Worm (Caenorhabditis elegans) whole organism, midembryonic: ENCODE measurements around the gene cnc-3.

Experiments
- T22C8.4 ChIP-seq: fragments of 200-800 bp; sonication (Bioruptor generic); IDR thresholded peaks from 2 replicates; pipeline ENCODE4 v1.3.6; 2022; ENCODE audit warnings: missing genetic modification characterization, missing compliant biosample characterization
- cog-1 ChIP-seq: sonication (generic microtip); optimal IDR thresholded peaks from 2 replicates; lab custom pipeline; 2016; ENCODE audit warnings: missing genetic modification characterization, missing compliant biosample characterization
- flt-1 ChIP-seq: fragments of 200-800 bp; sonication (Bioruptor generic); IDR thresholded peaks from 2 replicates; pipeline ENCODE4 v1.3.6; 2022; ENCODE audit warnings: missing genetic modification characterization, missing compliant biosample characterization
- klf-2 ChIP-seq: fragments of 200-800 bp; sonication (Bioruptor generic); conservative IDR thresholded peaks from 2 replicates; pipeline ENCODE4 v1.3.6; 2022; ENCODE audit warnings: missing genetic modification reagents, missing genetic modification characterization, missing compliant biosample characterization
- med-1 ChIP-seq: sonication (generic microtip); optimal IDR thresholded peaks from 2 replicates; lab custom pipeline; 2017; ENCODE audit warnings: missing genetic modification characterization, mild to moderate bottlenecking, missing compliant biosample characterization, antibody characterized with exemption, missing genetic modification reagents; ENCODE audit not compliant: insufficient read depth
- ref-1 ChIP-seq: fragments of 200-800 bp; sonication (Bioruptor generic); conservative IDR thresholded peaks from 2 replicates; pipeline ENCODE4 v1.3.6; 2022; ENCODE audit warnings: missing genetic modification reagents, missing genetic modification characterization, missing compliant biosample characterization
- tab-1 ChIP-seq: fragments of 200-800 bp; sonication (Bioruptor generic); IDR thresholded peaks from 2 replicates; pipeline ENCODE4 v1.3.6; 2022; ENCODE audit warnings: missing genetic modification characterization, missing compliant biosample characterization
- ztf-23 ChIP-seq: fragments of 200-800 bp; sonication (Bioruptor generic); IDR thresholded peaks from 2 replicates; pipeline ENCODE4 v1.3.6; 2022; ENCODE audit warnings: missing genetic modification reagents, missing genetic modification characterization, missing compliant biosample characterization
- ztf-29 ChIP-seq: fragments of 200-800 bp; sonication (Bioruptor generic); IDR thresholded peaks from 2 replicates; pipeline ENCODE4 v1.3.6; 2022; ENCODE audit warnings: missing genetic modification reagents, missing genetic modification characterization, missing compliant biosample characterization

The cnc-3 gene

DNA sequence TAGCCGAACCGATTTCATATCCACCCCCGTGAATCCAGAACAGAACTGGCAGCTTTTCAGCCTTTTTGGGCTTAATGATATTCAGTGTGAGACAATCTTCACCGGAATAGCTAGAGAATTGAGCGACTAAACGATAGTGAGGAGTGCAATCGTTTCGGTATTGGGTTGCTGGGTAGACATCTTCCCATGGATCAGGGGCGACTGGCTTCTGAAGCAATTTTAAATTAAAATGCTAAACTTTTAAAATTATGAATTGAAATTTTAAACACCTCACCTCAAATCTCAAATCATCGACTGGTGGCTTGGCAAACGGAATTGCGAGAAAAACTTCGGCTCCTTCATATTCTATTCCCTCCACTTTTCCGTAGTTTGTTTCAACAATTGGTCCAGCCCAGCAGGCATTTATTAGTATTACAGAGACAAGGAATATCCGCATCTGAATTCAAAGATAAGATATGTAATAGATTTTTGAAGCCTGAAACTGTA is 16.1 kb upstream of the cnc-3 start, which contains the start of gene ges-1:
Gene ges-1 (minus strand): TSS at position 436 of the 486 bp plus-strand sequence.
- TF ChIP-seq ref-1 (GFP tag; lab: Robert Waterston, UW) (no peak), med-1 (GFP tag; lab: Kevin White, UChicago) (no peak), flt-1 (GFP tag; lab: Robert Waterston, UW) (no peak), ztf-23 (GFP tag; lab: Robert Waterston, UW) (no peak), cog-1 (tag; lab: Kevin White, UChicago) (no peak), ztf-29 (GFP tag; lab: Robert Waterston, UW) (no peak), klf-2 (GFP tag; lab: Robert Waterston, UW) (no peak)

DNA sequence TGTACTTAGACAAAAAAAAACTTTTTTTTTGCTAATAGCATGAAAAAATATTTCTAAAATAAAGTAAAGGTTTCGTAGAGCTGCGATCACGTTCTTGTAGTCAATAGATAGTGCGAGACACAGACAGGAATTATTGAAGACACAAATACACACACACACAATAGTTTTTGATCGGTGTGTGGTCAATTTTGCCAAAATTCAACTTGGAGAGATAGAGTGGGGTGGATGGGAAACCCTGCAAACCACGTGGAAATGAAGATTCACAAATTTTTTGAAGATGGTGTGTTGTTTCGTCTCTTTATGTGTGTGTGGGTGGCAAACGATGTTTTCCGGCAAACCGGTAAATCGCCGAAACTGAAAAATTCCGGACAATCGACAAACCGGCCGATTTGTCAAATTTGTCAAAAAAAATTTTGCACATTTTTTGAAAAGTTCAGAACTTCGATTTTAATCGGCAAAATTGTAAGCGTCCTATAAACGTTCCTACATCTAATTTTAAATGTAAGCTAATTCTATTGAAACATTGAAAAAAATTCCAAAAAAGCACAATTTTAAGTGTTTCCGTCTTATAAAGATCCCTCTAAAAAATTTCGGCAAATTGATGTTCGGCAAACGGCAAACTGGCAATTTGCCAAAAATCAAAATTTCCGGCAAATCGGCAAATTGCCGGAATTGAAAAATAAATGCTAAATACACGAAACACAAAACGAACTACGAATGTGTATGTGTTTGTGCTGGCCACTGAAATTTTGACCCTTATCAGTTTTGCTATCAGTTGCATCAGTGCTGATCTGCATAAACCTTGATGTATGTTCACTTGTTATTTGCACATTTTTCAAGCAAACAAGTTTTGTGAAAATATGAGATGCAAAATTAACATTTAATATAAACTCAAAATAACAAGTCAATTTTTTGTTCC is 15.0 kb upstream of the cnc-3 start:
- TF ChIP-seq ref-1 (GFP tag; lab: Robert Waterston, UW) (no peak), T22C8.4 (GFP tag; lab: Robert Waterston, UW) (no peak), med-1 (GFP tag; lab: Kevin White, UChicago) (no peak), klf-2 (GFP tag; lab: Robert Waterston, UW) (no peak), flt-1 (GFP tag; lab: Robert Waterston, UW) (no peak), cog-1 (tag; lab: Kevin White, UChicago) (no peak)

DNA sequence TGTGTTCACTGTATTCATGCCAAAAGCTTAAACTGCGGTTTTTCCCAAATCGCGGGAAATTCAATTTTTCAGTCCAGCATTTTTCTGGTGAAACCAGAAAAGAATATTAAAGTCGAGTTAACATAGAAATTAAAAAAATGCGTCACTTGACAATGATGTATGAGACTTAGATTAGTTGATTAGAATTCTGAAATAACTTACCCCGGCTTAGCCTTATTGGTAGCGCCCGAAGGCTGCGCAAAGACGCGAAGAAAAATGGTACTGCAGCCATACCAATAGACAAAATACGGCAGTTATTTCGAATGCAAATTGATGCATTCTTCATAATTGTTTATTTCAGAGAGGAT is 14.4 kb upstream of the cnc-3 start:
- no peak for TF ChIP-seq ztf-29 (GFP tag; lab: Robert Waterston, UW)
- TF ChIP-seq flt-1 (GFP tag; lab: Robert Waterston, UW): no peak
- no peak for TF ChIP-seq med-1 (GFP tag; lab: Kevin White, UChicago)
- TF ChIP-seq tab-1 (GFP tag; lab: Robert Waterston, UW): no peak
- TF ChIP-seq klf-2 (GFP tag; lab: Robert Waterston, UW): no peak
- TF ChIP-seq ref-1 (GFP tag; lab: Robert Waterston, UW): no peak
- TF ChIP-seq ztf-23 (GFP tag; lab: Robert Waterston, UW): no peak
- TF ChIP-seq cog-1 (tag; lab: Kevin White, UChicago): no peak
- TF ChIP-seq T22C8.4 (GFP tag; lab: Robert Waterston, UW): no peak

DNA sequence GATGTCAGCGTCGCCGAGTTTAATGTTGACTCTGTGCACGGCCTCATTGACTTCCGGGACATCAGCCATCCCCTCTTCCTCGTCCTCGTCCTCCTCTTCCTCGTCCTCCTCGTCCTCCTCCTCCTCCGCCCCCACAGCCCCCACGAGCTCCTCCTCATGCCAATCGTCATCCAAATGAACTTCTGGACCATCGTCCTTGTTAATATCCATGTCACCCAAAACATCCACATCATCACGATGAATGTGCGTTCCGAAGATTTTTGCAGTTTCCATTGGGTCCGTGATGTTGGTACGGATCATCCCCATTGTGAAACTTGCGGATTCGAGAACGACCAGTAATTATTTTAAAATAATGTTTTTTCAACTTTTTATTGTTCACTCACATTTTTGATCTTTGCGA is 13.4 kb upstream of the cnc-3 start:
- TF ChIP-seq ztf-29 (GFP tag; lab: Robert Waterston, UW) (no peak), flt-1 (GFP tag; lab: Robert Waterston, UW) (no peak), klf-2 (GFP tag; lab: Robert Waterston, UW) (no peak), T22C8.4 (GFP tag; lab: Robert Waterston, UW) (no peak), tab-1 (GFP tag; lab: Robert Waterston, UW) (no peak), cog-1 (tag; lab: Kevin White, UChicago) (no peak), ref-1 (GFP tag; lab: Robert Waterston, UW) (no peak), med-1 (GFP tag; lab: Kevin White, UChicago) (no peak), ztf-23 (GFP tag; lab: Robert Waterston, UW) (no peak)

DNA sequence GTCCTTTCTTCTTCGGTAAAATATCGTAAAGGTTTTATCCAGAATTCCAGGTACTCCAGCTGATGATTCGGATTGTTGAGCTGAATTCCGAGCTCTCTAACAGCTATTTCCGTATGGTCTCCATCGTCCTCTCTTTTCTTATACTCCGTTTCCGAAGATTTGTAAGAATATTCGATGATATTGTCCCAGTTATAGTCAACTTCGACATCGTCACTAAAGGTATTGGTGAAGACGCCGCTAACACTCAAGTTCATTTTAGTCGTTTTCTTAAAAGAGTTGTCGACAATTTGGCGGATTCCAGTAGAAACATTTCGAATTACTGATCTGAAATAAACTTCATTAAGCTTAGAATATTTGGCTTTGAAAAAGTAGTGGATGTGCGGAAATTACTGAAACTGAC is 12.7 kb upstream of the cnc-3 start:
- TF ChIP-seq ztf-23 (GFP tag; lab: Robert Waterston, UW) (no peak), flt-1 (GFP tag; lab: Robert Waterston, UW) (no peak), ztf-29 (GFP tag; lab: Robert Waterston, UW) (no peak), T22C8.4 (GFP tag; lab: Robert Waterston, UW) (no peak), cog-1 (tag; lab: Kevin White, UChicago) (no peak), klf-2 (GFP tag; lab: Robert Waterston, UW) (no peak), ref-1 (GFP tag; lab: Robert Waterston, UW) (no peak), med-1 (GFP tag; lab: Kevin White, UChicago) (no peak), tab-1 (GFP tag; lab: Robert Waterston, UW) (no peak)

DNA sequence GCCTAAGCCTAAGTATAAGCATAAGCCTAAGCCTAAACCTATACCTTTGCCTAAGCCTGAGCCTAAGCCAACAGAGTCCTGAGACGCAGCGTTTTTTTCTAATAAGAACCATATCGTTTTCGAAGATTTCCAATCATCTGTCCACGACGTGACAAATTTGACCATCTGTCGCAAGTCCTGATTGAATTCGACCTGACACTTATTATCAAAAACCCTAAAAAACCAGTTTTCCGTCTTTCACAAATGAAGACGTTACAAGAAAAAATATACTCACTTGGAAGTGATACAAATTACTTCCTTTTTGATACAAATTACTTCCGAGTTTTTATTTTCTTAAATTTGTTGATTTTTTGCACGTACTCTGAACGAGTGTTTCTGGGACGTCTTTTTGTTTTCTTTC is 9.6 kb upstream of the cnc-3 start:
- TF ChIP-seq ztf-29 (GFP tag; lab: Robert Waterston, UW) (no peak), ref-1 (GFP tag; lab: Robert Waterston, UW) (no peak), ztf-23 (GFP tag; lab: Robert Waterston, UW) (no peak), T22C8.4 (GFP tag; lab: Robert Waterston, UW) (no peak), flt-1 (GFP tag; lab: Robert Waterston, UW) (no peak), klf-2 (GFP tag; lab: Robert Waterston, UW) (no peak), tab-1 (GFP tag; lab: Robert Waterston, UW) (no peak), cog-1 (tag; lab: Kevin White, UChicago) (no peak), med-1 (GFP tag; lab: Kevin White, UChicago) (no peak)

DNA sequence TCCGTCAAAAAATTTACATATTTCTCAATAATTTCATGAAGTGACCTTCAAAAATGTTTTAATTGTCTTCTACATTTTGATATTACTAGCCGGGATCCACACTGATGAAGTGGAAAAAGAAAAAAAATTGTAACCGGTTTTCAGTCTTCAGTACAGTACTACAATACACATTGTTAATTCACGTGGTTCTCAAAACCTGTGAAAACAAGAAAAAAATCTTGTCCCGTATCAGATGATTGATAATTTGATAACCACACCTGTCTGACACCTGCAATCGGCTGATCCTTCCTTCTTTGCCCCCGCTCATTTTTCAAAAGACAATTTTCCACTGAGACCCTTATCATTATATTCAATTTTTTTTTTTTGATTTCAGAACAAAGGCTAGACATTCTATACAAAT is 9.0 kb upstream of the cnc-3 start, which contains the start of gene R09B5.11:
Gene R09B5.11 (plus strand): TSS at position 374 of the 400 bp plus-strand sequence.
- TF ChIP-seq ztf-29 (GFP tag; lab: Robert Waterston, UW) (no peak), klf-2 (GFP tag; lab: Robert Waterston, UW) (no peak), flt-1 (GFP tag; lab: Robert Waterston, UW) (no peak)

DNA sequence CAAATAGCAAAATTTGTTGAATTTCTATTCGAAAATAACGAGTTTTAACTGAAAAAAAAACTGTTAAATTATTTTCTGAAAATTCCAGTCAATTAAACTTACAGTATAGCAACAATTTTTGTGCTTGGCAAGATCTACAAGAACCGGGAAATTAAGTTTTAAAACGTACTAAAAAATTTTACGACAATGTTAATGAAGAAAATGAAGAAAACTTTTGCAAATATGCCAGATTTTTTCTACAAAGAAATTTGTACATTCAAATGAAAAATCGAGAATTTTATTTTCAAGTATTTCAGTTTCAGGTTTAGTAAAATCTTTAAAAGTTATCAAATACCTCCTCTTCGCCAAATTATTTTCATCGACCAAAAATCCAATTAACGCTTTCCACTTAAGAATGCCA is 5.8 kb upstream of the cnc-3 start, which contains the start of gene cnc-11:
Gene cnc-11 (plus strand): TSS at position 301 of the 400 bp plus-strand sequence.
- TF ChIP-seq ztf-29 (GFP tag; lab: Robert Waterston, UW) (no peak), T22C8.4 (GFP tag; lab: Robert Waterston, UW) (no peak), med-1 (GFP tag; lab: Kevin White, UChicago) (no peak), cog-1 (tag; lab: Kevin White, UChicago) (no peak), tab-1 (GFP tag; lab: Robert Waterston, UW) (no peak), ref-1 (GFP tag; lab: Robert Waterston, UW) (no peak), flt-1 (GFP tag; lab: Robert Waterston, UW) (no peak), ztf-23 (GFP tag; lab: Robert Waterston, UW) (no peak), klf-2 (GFP tag; lab: Robert Waterston, UW) (no peak)
